Fruit fly (Drosophila melanogaster) whole organism: ENCODE results near the gene wek.
"Not testable (repeated sequence)": the region's sequence is repeated elsewhere in the genome, so short reads cannot be mapped to it uniquely, and the experiment has no call there.

Source experiments
- CG8478 ChIP-seq: fragments of >200 bp; optimal IDR thresholded peaks from 2 replicates; lab custom pipeline; 2018; ENCODE audit warnings: inconsistent platforms
- Dll ChIP-seq: fragments of >200 bp; optimal IDR thresholded peaks from 2 replicates; lab custom pipeline; 2017
- EcR ChIP-seq, 2 experiments: fragments of >200 bp; optimal IDR thresholded peaks; 2 replicates each; lab custom pipeline; 2017; ENCODE audit warnings: missing biosample characterization in 2 of 2, missing genetic modification characterization in 2 of 2, missing genetic modification reagents in 2 of 2
- pan ChIP-seq: fragments of >200 bp; optimal IDR thresholded peaks from 2 replicates; lab custom pipeline; 2017
- psq ChIP-seq: fragments of >200 bp; optimal IDR thresholded peaks from 2 replicates; lab custom pipeline; 2017
- usp ChIP-seq: fragments of >200 bp; optimal IDR thresholded peaks from 2 replicates; lab custom pipeline; 2017; ENCODE audit warnings: missing biosample characterization, missing genetic modification characterization, mixed read lengths

wek gene

DNA sequence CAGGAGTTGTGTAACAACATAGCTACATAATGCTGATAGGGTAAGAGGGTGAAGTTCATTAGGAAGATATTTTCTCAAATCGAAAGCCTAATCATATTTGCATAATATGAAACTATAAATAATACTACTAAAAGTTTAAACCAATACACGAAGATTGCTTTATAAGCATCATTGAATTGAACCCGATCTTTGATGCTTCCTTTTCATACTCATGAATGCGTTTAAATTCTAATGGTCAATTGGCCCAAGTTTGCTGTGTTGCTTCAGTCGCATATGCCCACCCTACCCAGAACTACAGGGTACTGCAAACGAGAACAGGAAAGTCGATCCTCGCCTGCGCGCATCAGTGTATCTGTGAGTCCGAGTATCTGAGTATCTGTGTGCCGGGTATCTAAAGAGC is 24.6 kb downstream of the wek start:
- no peak for TF ChIP-seq usp (GFP tag; lab: Kevin White, UChicago)
- peak; percentile 89 for TF ChIP-seq pan (lab: Kevin White, UChicago)

DNA sequence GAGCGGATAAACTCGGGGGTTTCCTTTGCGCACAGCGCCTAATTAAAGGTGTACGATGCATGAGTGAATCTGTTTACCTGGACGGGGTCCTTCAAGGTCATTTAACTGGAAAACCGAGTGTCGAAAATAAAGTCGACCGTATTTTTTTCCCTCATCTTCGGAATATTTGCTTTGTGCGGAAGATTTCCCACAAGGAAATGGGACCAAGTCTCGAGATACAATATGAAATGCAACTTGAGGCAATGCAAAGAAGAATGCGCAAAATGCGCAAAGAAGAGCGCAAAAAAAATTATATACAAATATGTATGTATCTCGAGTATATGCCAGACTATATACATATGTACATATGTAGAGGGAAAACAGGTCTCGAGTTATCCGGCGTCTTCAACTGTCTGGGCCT is 25.2 kb downstream of the wek start:
- TF ChIP-seq pan (lab: Kevin White, UChicago), result no peak
- no peak for TF ChIP-seq psq (lab: Kevin White, UChicago)
- TF ChIP-seq EcR (GFP tag; optimal IDR thresholded peaks at IDR 0.05; lab: Kevin White, UChicago), result no peak
- no peak for TF ChIP-seq Dll (lab: Kevin White, UChicago)
- TF ChIP-seq CG8478 (lab: Kevin White, UChicago), result no peak
- TF ChIP-seq usp (GFP tag; lab: Kevin White, UChicago), result no peak

DNA sequence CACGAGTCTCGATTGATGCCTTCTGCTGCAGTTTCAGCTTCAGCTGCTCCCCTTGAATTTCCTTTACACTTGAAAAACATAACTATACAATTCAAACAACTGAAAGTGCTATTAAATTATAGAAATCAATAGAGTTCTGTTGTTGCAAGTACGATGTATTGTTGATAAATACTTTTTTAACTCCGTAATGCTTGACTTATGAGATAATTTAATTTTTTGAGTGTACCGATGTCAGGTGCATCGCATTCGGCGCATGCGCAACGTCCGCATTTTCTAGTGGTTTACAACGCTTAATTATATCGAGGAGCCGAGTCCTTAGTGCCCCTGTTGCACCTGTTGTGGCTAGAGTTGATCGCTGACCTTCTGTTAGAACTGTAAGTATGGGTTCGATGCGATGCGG is 26.7 kb downstream of the wek start:
- TF ChIP-seq usp (GFP tag; lab: Kevin White, UChicago) (no peak), EcR (GFP tag; optimal IDR thresholded peaks at IDR 0.05; lab: Kevin White, UChicago) (no peak), Dll (lab: Kevin White, UChicago) (no peak), pan (lab: Kevin White, UChicago) (no peak), CG8478 (lab: Kevin White, UChicago) (no peak), psq (lab: Kevin White, UChicago) (no peak)

DNA sequence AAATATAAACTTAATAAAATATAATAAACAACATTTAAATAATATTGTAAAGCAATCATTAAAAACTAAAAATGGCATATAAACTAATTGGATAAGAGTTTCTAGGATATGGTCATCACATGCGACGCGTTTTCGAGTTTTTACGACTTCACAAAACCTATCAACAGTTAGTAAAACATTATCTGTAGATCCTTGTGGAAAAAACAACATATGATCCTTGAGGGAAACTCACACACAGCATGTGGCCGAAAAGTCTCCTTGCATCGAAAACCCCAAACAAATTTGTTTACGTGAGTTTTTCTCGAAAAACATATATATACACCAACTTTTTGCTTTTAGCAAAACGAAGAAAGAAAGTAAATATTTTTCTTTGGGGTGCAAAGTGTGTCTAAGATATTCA is 27.2 kb downstream of the wek start:
- TF ChIP-seq psq (lab: Kevin White, UChicago), result no peak
- TF ChIP-seq Dll (lab: Kevin White, UChicago), result no peak

DNA sequence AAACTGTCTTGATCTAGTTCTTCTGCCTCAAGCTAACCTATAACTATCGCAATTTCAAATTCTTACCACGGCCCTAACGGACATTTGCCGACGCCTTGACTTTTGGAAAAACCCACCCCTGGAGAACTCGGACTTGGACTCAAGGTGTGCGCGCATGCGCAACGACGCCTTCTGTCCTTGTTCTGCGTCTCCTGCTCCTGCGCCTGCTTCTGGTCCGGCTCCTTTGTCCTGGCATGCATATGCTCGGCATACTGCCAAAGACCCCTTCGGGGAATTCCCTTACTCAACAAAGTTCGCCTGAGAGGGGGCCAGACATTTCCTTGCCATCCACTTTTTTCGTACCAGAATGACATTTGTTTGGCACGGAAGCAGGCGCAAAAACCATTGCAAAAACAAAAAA is 32.2 kb downstream of the wek start:
- TF ChIP-seq Dll (lab: Kevin White, UChicago) (no peak), CG8478 (lab: Kevin White, UChicago) (no peak), psq (lab: Kevin White, UChicago) (no peak), EcR (GFP tag; optimal IDR thresholded peaks at IDR 0.05; lab: Kevin White, UChicago) (no peak), usp (GFP tag; lab: Kevin White, UChicago) (no peak), pan (lab: Kevin White, UChicago) (no peak)

DNA sequence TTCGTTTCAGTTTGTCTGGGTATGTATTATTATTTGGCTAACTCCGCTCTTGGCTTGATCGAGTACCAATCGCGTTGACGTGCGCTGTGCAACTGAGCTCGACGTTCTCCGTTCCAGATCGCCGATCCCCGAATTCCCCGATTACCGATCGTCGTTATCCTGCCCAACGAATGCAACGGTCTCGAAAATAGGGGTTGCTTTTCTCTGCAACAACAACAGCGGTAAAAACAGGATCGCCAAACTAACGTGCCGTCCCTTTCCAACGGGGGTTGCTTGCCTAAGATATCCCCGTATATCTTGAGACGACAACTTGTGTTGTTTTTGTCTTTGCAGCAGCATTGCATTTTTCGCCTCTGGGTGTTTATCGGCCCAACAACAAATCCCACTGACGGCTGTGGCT is 36.5 kb downstream of the wek start:
- TF ChIP-seq Dll (lab: Kevin White, UChicago) (no peak), pan (lab: Kevin White, UChicago) (no peak), psq (lab: Kevin White, UChicago) (no peak), CG8478 (lab: Kevin White, UChicago) (no peak), usp (GFP tag; lab: Kevin White, UChicago) (no peak), EcR (GFP tag; optimal IDR thresholded peaks at IDR 0.05; lab: Kevin White, UChicago) (no peak)

DNA sequence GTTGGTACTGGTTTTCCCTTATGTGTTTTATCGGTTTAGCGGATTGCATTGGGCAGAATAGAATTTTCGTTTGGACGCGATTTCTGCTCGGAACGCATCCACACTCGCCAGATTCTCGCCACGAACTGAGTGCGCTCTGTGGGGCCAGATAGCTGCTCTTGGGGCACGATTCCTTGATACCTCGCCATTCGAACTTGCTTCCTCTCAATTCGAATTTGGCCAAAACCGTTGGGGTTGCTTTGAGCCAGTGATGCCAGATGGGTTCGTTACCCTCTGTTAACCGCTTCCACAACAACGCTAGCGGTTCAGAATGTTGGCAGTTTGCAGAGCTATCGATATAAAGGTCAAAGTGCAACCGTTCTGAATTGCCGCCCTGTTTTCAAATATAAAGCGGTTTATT is 50.0 kb downstream of the wek start, which contains the start of gene stol:
TSS of gene stol (minus strand) at position 101 of the 400 bp plus-strand sequence.
- not testable (repeated sequence) for TF ChIP-seq psq (lab: Kevin White, UChicago); CG8478 (lab: Kevin White, UChicago); usp (GFP tag; lab: Kevin White, UChicago)
